Worm (Caenorhabditis elegans): Measurements from ENCODE around the gene F14F3.4.
A peak's percentile ranks its signal among the peaks of the same experiment; 100 is the strongest.

F14F3.4 gene

ce11 chrX:10474998-10475577 is 46.1 kb downstream of the F14F3.4 start, which contains the start of gene elt-4:
Gene elt-4 (plus strand): TSS chrX:10475527.
- TF ChIP-seq nhr-80 (tag; optimal IDR thresholded peaks at IDR 0.05) (peak; percentile 51), B0261.1 (tag; optimal IDR thresholded peaks at IDR 0.05) (no peak), Y79H2A.3 (GFP tag; conservative IDR thresholded peaks at IDR 0.05) (no peak), nfya-2 (GFP tag; IDR thresholded peaks at IDR 0.05) (no peak), unc-62 (GFP tag; optimal IDR thresholded peaks at IDR 0.05) (no peak), F39B2.1 (GFP tag; IDR thresholded peaks at IDR 0.05) (no peak)

All from whole organism, young adult.